Fruit fly (Drosophila melanogaster) ovary, adult (tissue): ENCODE data around the gene S-Lap1.

Source experiments
- CG17801 ChIP-seq: fragments of 200-800 bp; optimal IDR thresholded peaks from 2 replicates; lab custom pipeline; 2019; ENCODE audit warnings: missing biosample characterization, mild to moderate bottlenecking, missing genetic modification characterization, moderate library complexity; ENCODE audit not compliant: partially characterized antibody

The S-Lap1 gene

dm6 chr3L:8627839-8628827 is 11.1 kb downstream of the S-Lap1 start:
- TF ChIP-seq CG17801 (GFP tag; lab: Kevin White, UChicago), result no peak

DNA sequence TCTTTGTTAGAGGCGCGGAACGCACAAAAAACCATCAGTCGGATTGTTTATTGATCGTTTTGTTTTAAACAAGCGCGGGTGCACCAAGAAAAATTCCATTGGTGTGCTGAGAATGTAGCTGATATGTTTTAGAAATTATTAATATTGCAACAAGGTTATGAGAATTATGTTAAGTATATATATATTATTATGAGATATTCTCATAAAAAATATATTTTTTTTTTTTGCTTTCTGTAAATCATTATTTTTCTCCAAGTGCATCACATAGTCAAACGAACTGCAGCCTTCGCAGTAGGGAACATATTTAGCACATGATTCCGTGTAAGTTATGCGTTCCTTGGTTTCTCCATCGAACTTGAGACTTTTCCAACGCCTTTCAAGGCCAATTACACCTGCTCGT is 11.9 kb downstream of the S-Lap1 start:
- TF ChIP-seq CG17801 (GFP tag; lab: Kevin White, UChicago), result no peak

- no peak for TF ChIP-seq CG17801 (GFP tag; lab: Kevin White, UChicago)
These were observed 12.8 kb downstream of the S-Lap1 start for dm6 chr3L:8629701-8630343.

DNA sequence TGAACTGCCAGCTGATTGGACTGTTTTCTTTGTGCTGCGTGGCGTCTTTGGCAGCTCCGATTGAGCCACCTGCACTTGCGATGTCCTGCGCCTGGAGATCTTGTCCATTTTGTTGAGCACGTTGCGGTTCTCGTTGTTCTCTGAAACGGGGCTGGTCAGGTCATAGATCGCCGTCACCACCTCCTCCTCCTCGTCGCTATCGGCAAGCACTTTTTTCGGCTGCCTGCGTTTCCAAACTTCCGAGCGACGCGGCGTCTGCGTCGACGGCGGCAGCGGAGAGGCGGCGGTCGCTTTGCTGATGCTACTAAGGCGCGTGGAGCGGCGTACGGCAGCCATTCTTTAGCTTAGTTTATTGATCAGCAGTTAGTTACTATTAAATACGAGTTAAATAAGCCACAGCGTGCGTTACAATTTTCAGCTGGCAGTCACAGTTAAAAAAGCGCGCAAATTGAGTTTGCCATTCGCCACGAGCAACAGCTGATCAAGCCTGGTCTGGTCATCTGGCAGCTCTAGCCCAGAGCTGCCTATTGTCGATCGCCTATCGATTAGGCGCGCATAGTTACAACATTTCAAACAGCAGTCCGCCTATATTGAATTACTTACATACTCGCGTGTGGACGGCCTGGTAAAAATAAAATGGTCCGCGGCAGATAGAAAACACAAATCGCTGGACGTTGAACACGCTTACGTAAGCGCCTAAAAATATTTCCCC is 16.7 kb downstream of the S-Lap1 start, which contains the start of gene Cdc6:
TSS of gene Cdc6 (minus strand) at position 456 of the 712 bp plus-strand sequence.
- no peak for TF ChIP-seq CG17801 (GFP tag; lab: Kevin White, UChicago)

DNA sequence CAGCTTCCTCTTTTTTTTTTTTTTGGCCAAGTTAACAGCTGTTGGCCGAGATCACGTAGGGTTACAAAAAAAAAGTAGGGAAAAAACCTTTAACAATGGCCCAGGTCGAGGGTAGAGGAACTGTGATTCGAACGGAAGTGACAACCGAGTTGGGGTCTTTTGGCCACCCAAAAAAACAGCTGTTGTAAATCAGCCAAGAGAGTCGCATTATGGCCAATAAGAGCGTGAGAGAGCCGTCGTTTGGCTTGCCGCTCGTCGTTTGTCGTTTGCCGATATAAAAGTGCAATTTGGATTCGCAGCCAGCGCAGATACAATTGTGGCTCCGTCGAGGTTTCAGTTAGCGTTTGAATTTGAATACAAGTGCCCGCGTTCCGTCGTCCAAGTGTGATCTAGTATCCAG is 23.1 kb downstream of the S-Lap1 start, which contains the start of gene Cpr66D:
TSS of gene Cpr66D (plus strand) at position 301 of the 400 bp plus-strand sequence.
- TF ChIP-seq CG17801 (GFP tag; lab: Kevin White, UChicago), result no peak

DNA sequence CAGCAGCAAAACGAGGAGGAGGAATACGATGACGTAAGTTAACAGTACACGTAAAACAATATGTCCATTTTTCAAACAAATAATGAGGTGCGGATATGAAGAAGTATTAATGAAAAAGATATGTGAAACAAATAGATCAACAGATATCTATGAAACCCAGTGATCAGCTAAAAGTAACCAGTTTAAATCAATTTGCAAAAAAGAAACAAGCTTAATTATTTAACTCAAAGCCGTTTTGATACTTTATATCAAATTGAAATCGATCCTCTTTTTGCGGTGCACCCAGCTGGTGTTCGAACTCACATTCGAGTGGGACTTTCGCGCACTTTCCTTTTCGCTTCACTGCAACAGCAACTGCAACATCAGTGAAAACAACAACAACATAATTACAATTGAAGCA is 24.0 kb downstream of the S-Lap1 start:
- TF ChIP-seq CG17801 (GFP tag; lab: Kevin White, UChicago), result no peak

DNA sequence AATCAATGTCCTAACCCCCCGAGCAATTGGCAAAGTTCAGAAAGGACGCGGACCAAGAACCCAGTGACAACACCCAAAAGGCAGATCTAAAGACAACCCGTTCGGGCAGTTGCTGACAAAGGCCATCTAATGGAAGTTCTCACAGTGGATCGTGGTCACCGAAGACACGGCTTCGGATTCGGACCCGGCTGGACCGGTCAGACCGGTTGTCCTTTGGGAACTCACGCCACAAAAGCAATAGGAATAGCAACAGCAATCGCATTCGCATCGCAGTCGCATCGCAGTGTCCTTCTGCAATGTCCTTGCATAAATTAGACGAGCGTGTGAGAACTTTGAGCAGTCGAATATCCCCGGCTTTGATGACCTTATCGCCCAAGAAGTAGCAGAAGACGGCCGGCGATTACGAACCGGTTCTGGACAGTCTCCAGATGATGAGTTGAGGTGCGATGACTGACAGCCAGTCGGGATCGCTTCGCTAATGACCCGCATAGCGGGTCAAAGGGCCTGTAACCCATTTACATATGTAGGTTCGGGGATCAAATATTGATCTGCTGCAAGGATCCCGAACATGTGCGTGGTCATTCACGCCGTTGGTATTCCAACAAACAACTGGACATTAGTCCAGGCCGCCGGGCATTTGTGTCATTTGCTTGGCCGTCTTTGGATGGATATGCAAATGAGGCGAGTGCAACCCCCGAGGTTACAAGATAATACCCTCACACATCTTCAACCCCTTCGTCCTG is 26.9 kb downstream of the S-Lap1 start:
- TF ChIP-seq CG17801 (GFP tag; lab: Kevin White, UChicago), result no peak

DNA sequence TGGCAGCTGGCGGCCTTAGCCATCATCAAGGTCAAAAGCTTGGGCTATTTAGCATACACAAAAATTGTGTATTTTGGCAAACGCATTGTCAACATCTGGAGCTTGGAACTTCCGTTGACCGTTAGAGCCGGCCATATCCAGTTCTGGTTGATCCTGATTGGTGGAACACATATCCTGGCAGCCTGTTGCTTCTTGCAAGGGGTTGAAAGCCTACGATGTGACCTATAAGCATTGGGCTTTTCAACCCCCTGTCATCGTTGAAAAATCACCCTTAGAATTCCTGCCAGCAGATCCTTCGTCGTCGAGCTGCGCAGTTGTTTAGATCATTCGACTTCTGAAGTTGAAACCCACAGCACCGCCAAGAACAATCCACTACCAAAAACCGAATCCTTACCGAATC is 29.8 kb downstream of the S-Lap1 start, which contains the start of the genes CG13305 and Pex7:
TSS of gene CG13305 (minus strand) at position 2 of the 400 bp plus-strand sequence.
TSS of gene Pex7 (plus strand) at position 325 of the 400 bp plus-strand sequence.
- no peak for TF ChIP-seq CG17801 (GFP tag; lab: Kevin White, UChicago)

- TF ChIP-seq CG17801 (GFP tag; lab: Kevin White, UChicago), result no peak
These were observed 31.8 kb downstream of the S-Lap1 start, which contains the start of gene Arr2 for dm6 chr3L:8648836-8649235. Gene Arr2 (minus strand): TSS chr3L:8648936.

DNA sequence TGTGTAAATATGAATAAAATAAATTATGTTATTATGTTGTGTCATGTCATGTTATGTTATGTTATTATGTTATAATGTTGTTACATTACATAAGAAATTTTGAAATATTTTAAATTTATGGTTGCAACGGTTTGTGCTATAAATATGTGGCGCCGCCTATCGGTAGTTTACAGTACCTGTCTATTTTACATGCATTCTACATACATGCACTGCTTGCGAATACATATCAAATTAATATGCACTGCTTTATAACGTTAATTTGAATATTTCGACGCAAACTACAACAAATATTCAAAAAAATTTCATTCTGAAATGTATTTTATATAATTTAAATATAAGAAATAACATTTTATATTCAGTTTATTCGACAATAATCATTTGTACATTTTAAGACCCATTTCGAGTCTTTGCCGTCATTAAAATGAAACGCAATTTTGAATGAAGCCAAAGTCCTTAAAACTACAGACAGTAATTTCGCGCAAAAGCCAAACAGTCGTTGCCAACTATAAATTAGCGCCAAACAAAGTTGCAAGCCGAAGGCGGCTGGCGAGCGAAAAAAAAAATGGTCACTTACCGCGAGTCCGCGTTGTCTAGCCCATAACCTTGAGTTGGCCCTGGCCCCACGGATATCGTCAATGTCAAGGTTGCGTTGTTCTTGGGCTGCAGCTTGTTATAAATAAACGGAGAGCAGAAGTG is 35.0 kb downstream of the S-Lap1 start:
- TF ChIP-seq CG17801 (GFP tag; lab: Kevin White, UChicago), result no peak

DNA sequence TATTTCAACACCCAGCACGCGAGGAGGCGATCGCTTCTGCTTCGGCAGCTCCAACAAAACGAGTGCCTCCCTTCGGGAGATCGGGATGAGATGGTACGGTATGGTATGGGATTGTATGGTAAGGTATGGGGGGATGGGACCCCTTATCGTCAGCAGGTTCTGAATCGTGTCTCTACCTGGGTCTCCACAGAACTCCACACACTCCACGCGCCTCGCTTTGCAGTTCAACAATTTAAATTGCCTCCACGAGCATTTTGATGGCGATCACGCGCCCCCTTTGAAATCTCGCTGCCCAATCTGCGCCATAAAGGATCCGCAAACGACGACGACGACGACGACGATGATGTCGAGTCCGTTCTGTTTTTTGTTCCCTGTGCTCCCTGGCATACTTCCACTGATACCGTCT is 35.5 kb downstream of the S-Lap1 start:
- TF ChIP-seq CG17801 (GFP tag; lab: Kevin White, UChicago), result no peak

dm6 chr3L:8653572-8653971 is 36.5 kb downstream of the S-Lap1 start:
- no peak for TF ChIP-seq CG17801 (GFP tag; lab: Kevin White, UChicago)

DNA sequence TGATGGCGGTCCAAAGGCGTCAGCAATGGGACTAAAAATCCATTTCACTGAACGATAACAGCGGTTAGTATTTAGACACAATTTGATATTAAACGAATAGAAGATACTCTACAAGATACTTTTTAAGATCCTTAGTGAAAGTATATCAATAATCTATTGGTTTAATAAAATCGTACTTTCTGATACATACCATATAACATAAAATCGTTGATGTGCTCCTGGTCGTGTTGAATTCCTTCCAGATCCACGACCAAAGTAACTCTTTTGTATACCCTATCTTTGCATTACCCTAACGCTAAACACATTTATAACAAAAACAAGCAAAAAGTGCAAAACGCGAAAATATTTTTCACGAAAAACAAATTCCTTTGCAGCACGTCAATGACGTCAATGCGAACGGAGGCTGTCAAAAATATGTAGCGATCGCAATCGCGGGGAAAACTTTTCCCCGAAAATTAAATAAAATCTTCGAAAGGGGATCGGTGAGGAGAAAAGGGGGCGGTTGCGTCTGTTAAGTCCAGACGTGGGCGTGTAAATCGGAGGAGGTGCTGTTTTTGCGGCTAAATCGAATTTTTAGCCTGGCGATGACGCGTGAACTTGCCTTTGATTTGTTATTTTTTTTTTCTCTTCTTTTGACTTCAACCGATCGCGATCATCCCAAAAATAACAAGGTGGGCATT is 38.3 kb downstream of the S-Lap1 start:
- no peak for TF ChIP-seq CG17801 (GFP tag; lab: Kevin White, UChicago)
